Fruit fly (Drosophila melanogaster) whole organism, embryonic: ENCODE measurements around the gene PIG-Q.

Experiments used
- Atf6 ChIP-seq: fragments of 200-800 bp; sonication (Bioruptor generic); IDR thresholded peaks from 2 replicates; pipeline ENCODE4 v1.3.6; 2022; ENCODE audit warnings: missing biosample characterization, missing genetic modification characterization
- BEAF-32 ChIP-seq: fragments of 200-800 bp; sonication (Bioruptor generic); optimal IDR thresholded peaks from 3 replicates; lab custom pipeline; 2017; ENCODE audit warnings: missing biosample characterization, missing genetic modification characterization, mild to moderate bottlenecking, moderate library complexity, missing genetic modification reagents
- CG10654 ChIP-seq: fragments of 200-800 bp; sonication (Bioruptor generic); optimal IDR thresholded peaks from 2 replicates; lab custom pipeline; 2016; ENCODE audit warnings: missing biosample characterization, missing genetic modification characterization
- CG11504 ChIP-seq: fragments of 200-800 bp; sonication (Bioruptor generic); optimal IDR thresholded peaks from 3 replicates; lab custom pipeline; 2019; ENCODE audit warnings: missing biosample characterization, mild to moderate bottlenecking, missing genetic modification characterization, moderate library complexity
- CG11723 ChIP-seq: fragments of 200-800 bp; sonication (Bioruptor generic); optimal IDR thresholded peaks from 2 replicates; lab custom pipeline; 2017; ENCODE audit warnings: missing biosample characterization, mild to moderate bottlenecking, missing genetic modification characterization
- CG12155 ChIP-seq: fragments of 200-800 bp; sonication (Bioruptor generic); optimal IDR thresholded peaks from 3 replicates; lab custom pipeline; 2016; ENCODE audit warnings: missing biosample characterization, missing genetic modification characterization
- CG12299 ChIP-seq: fragments of 200-800 bp; sonication (Bioruptor generic); optimal IDR thresholded peaks from 2 replicates; lab custom pipeline; 2018; ENCODE audit warnings: missing biosample characterization, mild to moderate bottlenecking, missing genetic modification characterization
- CG13287 ChIP-seq: fragments of 200-800 bp; sonication (Bioruptor generic); IDR thresholded peaks from 2 replicates; pipeline ENCODE4 v1.3.6; 2022; ENCODE audit warnings: missing biosample characterization, missing genetic modification characterization; ENCODE audit not compliant: partially characterized antibody
- CG14050 ChIP-seq: fragments of 200-800 bp; sonication (Bioruptor generic); IDR thresholded peaks from 3 replicates; pipeline ENCODE4 v1.3.6; 2022; ENCODE audit warnings: missing biosample characterization, missing genetic modification characterization
- CG15011 ChIP-seq: fragments of 200-800 bp; sonication (Bioruptor generic); optimal IDR thresholded peaks from 3 replicates; lab custom pipeline; 2018; ENCODE audit warnings: missing biosample characterization, mild to moderate bottlenecking, missing genetic modification characterization
- CG16815 ChIP-seq: fragments of 200-800 bp; sonication (Bioruptor generic); optimal IDR thresholded peaks from 3 replicates; lab custom pipeline; 2017; ENCODE audit warnings: missing biosample characterization, mild to moderate bottlenecking, missing genetic modification characterization
- CG18764 ChIP-seq: fragments of 200-800 bp; sonication (Bioruptor generic); optimal IDR thresholded peaks from 3 replicates; lab custom pipeline; 2016; ENCODE audit warnings: missing biosample characterization, missing genetic modification characterization
- CG8281 ChIP-seq: fragments of 200-800 bp; sonication (Bioruptor generic); optimal IDR thresholded peaks from 2 replicates; lab custom pipeline; 2018; ENCODE audit warnings: missing biosample characterization, mild to moderate bottlenecking, missing genetic modification characterization, moderate library complexity
- CG8388 ChIP-seq: fragments of 200-800 bp; sonication (Bioruptor generic); optimal IDR thresholded peaks from 2 replicates; lab custom pipeline; 2019; ENCODE audit warnings: missing biosample characterization, mild to moderate bottlenecking, missing genetic modification characterization, moderate library complexity
- CG9797 ChIP-seq: fragments of 200-800 bp; sonication (Bioruptor generic); optimal IDR thresholded peaks from 3 replicates; lab custom pipeline; 2018; ENCODE audit warnings: missing biosample characterization, mild to moderate bottlenecking, missing genetic modification characterization
- CoRest ChIP-seq: fragments of 200-800 bp; sonication (Bioruptor generic); optimal IDR thresholded peaks from 3 replicates; lab custom pipeline; 2018; ENCODE audit warnings: missing biosample characterization, mild to moderate bottlenecking, missing genetic modification characterization, moderate library complexity
- Dfd ChIP-seq, 2 experiments: fragments of >200 bp; optimal IDR thresholded peaks; 2 replicates each; lab custom pipeline; 2017; ENCODE audit warnings: missing biosample characterization in 2 of 2, missing genetic modification characterization in 2 of 2
- Dip3 ChIP-seq: fragments of 200-800 bp; sonication (Bioruptor generic); optimal IDR thresholded peaks from 3 replicates; lab custom pipeline; 2016; ENCODE audit warnings: missing biosample characterization, missing genetic modification characterization
- Doc3 ChIP-seq: fragments of 200-800 bp; sonication (Bioruptor generic); IDR thresholded peaks from 3 replicates; pipeline ENCODE4 v1.3.6; 2022; ENCODE audit warnings: missing biosample characterization, missing genetic modification characterization; ENCODE audit not compliant: partially characterized antibody
- Fer1 ChIP-seq: fragments of 200-800 bp; sonication (Bioruptor generic); optimal IDR thresholded peaks from 2 replicates; lab custom pipeline; 2017; ENCODE audit warnings: missing biosample characterization, mild to moderate bottlenecking, missing genetic modification characterization
- H15 ChIP-seq: fragments of 200-800 bp; sonication (Bioruptor generic); IDR thresholded peaks from 3 replicates; pipeline ENCODE4 v1.3.6; 2022; ENCODE audit warnings: missing biosample characterization, missing genetic modification characterization
- HLH3B ChIP-seq: fragments of 200-800 bp; sonication (Bioruptor generic); IDR thresholded peaks from 2 replicates; pipeline ENCODE4 v1.3.6; 2022; ENCODE audit warnings: missing biosample characterization, missing genetic modification characterization
- Hr51 ChIP-seq, 2 experiments: fragments of 200-800 bp; sonication (Bioruptor generic); optimal IDR thresholded peaks; 2 replicates in 1 of 2; 3 replicates in 1 of 2; lab custom pipeline; 2016 to 2018; ENCODE audit warnings: missing biosample characterization in 2 of 2, missing genetic modification characterization in 2 of 2, mild to moderate bottlenecking in 1 of 2, moderate library complexity in 1 of 2
- MBD-R2 ChIP-seq: fragments of 200-800 bp; sonication (Bioruptor generic); IDR thresholded peaks from 2 replicates; pipeline ENCODE4 v1.3.6; 2022; ENCODE audit warnings: missing biosample characterization, missing genetic modification characterization
- Scr ChIP-seq: fragments of 200-800 bp; sonication (Bioruptor generic); IDR thresholded peaks from 2 replicates; pipeline ENCODE4 v1.3.6; 2022; ENCODE audit warnings: missing biosample characterization, missing genetic modification characterization; ENCODE audit not compliant: partially characterized antibody
- Sry-β ChIP-seq: fragments of 200-800 bp; sonication (Bioruptor generic); optimal IDR thresholded peaks from 2 replicates; lab custom pipeline; 2018; ENCODE audit warnings: missing biosample characterization, mild to moderate bottlenecking, missing genetic modification characterization, moderate library complexity
- Stat92E ChIP-seq, 3 experiments: fragments of >200 bp in 2 of 3; fragments of 200-800 bp in 1 of 3; sonication (Bioruptor generic) in 1 of 3; optimal IDR thresholded peaks; 2 replicates each; lab custom pipeline; 2017 to 2019; ENCODE audit warnings: missing biosample characterization in 3 of 3, missing genetic modification characterization in 3 of 3, mild to moderate bottlenecking in 1 of 3, moderate library complexity in 1 of 3
- aop ChIP-seq: fragments of 200-800 bp; sonication (Bioruptor generic); IDR thresholded peaks from 2 replicates; pipeline ENCODE4 v1.3.6; 2022; ENCODE audit warnings: missing biosample characterization, missing genetic modification characterization
- ap ChIP-seq: fragments of 200-800 bp; sonication (Bioruptor generic); IDR thresholded peaks from 2 replicates; pipeline ENCODE4 v1.3.6; 2022; ENCODE audit warnings: missing biosample characterization, missing genetic modification characterization
- bigmax ChIP-seq: fragments of 200-800 bp; sonication (Bioruptor generic); optimal IDR thresholded peaks from 2 replicates; lab custom pipeline; 2018; ENCODE audit warnings: missing biosample characterization, mild to moderate bottlenecking, missing genetic modification characterization
- br ChIP-seq: fragments of >200 bp; optimal IDR thresholded peaks from 2 replicates; lab custom pipeline; 2017
- cato ChIP-seq: fragments of 200-800 bp; sonication (Bioruptor generic); optimal IDR thresholded peaks from 2 replicates; lab custom pipeline; 2016; ENCODE audit warnings: missing biosample characterization, missing genetic modification characterization, borderline replicate concordance
- da ChIP-seq: fragments of 200-800 bp; sonication (Bioruptor generic); optimal IDR thresholded peaks from 2 replicates; lab custom pipeline; 2016; ENCODE audit warnings: missing biosample characterization, missing genetic modification characterization
- danr ChIP-seq: fragments of 200-800 bp; sonication (Bioruptor generic); IDR thresholded peaks from 2 replicates; pipeline ENCODE4 v1.3.6; 2022; ENCODE audit warnings: missing biosample characterization, missing genetic modification characterization
- dimm ChIP-seq: fragments of 200-800 bp; sonication (Bioruptor generic); IDR thresholded peaks from 2 replicates; pipeline ENCODE4 v1.3.6; 2022; ENCODE audit warnings: missing biosample characterization, missing genetic modification characterization
- dpn ChIP-seq, 2 experiments: fragments of 200-800 bp; sonication (Bioruptor generic); optimal IDR thresholded peaks; 3 replicates each; lab custom pipeline; 2016; ENCODE audit warnings: missing biosample characterization in 2 of 2, missing genetic modification characterization in 2 of 2
- fd3F ChIP-seq: fragments of 200-800 bp; sonication (Bioruptor generic); optimal IDR thresholded peaks from 2 replicates; lab custom pipeline; 2018; ENCODE audit warnings: missing biosample characterization, mild to moderate bottlenecking, missing genetic modification characterization, moderate library complexity
- fd96Cb ChIP-seq: fragments of 200-800 bp; sonication (Bioruptor generic); optimal IDR thresholded peaks from 2 replicates; lab custom pipeline; 2018; ENCODE audit warnings: missing biosample characterization, mild to moderate bottlenecking, missing genetic modification characterization, moderate library complexity
- fru ChIP-seq: fragments of >200 bp; optimal IDR thresholded peaks from 2 replicates; lab custom pipeline; 2017
- gem ChIP-seq: fragments of 200-800 bp; sonication (Bioruptor generic); optimal IDR thresholded peaks from 2 replicates; lab custom pipeline; 2019; ENCODE audit warnings: missing biosample characterization, mild to moderate bottlenecking, missing genetic modification characterization, moderate library complexity
- ham ChIP-seq: fragments of 200-800 bp; sonication (Bioruptor generic); IDR thresholded peaks from 2 replicates; pipeline ENCODE4 v1.3.6; 2022; ENCODE audit warnings: missing biosample characterization, missing genetic modification characterization
- hbn ChIP-seq: fragments of 200-800 bp; sonication (Bioruptor generic); IDR thresholded peaks from 2 replicates; pipeline ENCODE4 v1.3.6; 2022; ENCODE audit warnings: missing biosample characterization, missing genetic modification characterization; ENCODE audit not compliant: partially characterized antibody
- insv ChIP-seq, 2 experiments: fragments of 200-800 bp; sonication (Bioruptor generic); optimal IDR thresholded peaks; 3 replicates each; lab custom pipeline; 2016 to 2018; ENCODE audit warnings: missing biosample characterization in 2 of 2, missing genetic modification characterization in 2 of 2
- inv ChIP-seq: fragments of 200-800 bp; sonication (Bioruptor generic); IDR thresholded peaks from 2 replicates; pipeline ENCODE4 v1.3.6; 2022; ENCODE audit warnings: missing biosample characterization, missing genetic modification characterization; ENCODE audit not compliant: partially characterized antibody
- lilli ChIP-seq: fragments of 200-800 bp; sonication (Bioruptor generic); optimal IDR thresholded peaks from 3 replicates; lab custom pipeline; 2016; ENCODE audit warnings: missing biosample characterization, missing genetic modification characterization
- otp ChIP-seq: fragments of 200-800 bp; sonication (Bioruptor generic); IDR thresholded peaks from 3 replicates; pipeline ENCODE4, ENCODE4 v1.3.6; 2022; ENCODE audit warnings: missing biosample characterization, missing genetic modification characterization
- slbo ChIP-seq: fragments of 200-800 bp; sonication (Bioruptor generic); IDR thresholded peaks from 2 replicates; pipeline ENCODE4 v1.3.6; 2022; ENCODE audit warnings: missing biosample characterization, missing genetic modification characterization
- usp ChIP-seq: fragments of >200 bp; optimal IDR thresholded peaks from 2 replicates; lab custom pipeline; 2017; ENCODE audit warnings: missing biosample characterization, missing genetic modification characterization
- vnd ChIP-seq: fragments of 200-800 bp; sonication (Bioruptor generic); IDR thresholded peaks from 3 replicates; pipeline ENCODE4 v1.3.6; 2022; ENCODE audit warnings: missing biosample characterization, missing genetic modification characterization; ENCODE audit not compliant: partially characterized antibody
- zfh1 ChIP-seq: fragments of 200-800 bp; sonication (Bioruptor generic); IDR thresholded peaks from 3 replicates; pipeline ENCODE4 v1.3.6; 2022; ENCODE audit warnings: missing biosample characterization, missing genetic modification characterization

PIG-Q gene

DNA sequence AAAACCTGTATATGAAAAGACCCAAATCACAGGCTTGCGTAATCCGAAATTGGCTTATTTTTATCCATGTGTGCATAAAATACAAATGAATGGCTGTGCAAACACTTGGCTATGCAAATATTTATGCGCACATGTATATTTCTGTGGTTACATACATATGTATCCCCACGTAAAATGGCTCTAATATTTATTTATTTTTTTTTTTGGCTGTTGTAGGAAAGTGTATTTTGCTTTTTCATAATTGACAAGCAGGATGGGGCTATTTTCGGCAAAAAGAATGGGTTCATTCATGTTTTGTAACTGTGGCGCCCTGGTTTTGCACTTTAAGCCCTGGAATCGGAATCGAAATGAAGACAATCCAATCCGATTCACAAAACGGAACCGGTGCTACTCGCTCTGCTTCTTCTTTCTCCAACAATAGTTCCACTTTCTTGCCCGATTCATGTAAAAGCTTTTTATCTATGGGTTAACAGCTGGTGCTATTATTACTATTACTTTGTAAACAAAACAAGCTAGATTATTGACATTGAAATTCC is 23.8 kb upstream of the PIG-Q start (continued):
- TF ChIP-seq Dfd (GFP tag; optimal IDR thresholded peaks at IDR 0.05; lab: Kevin White, UChicago) (no peak), CG9797 (GFP tag; lab: Kevin White, UChicago) (no peak), Hr51 (GFP tag; optimal IDR thresholded peaks at IDR 0.05; lab: Kevin White, UChicago) (peak; percentile 68), CG13287 (GFP tag; lab: Robert Waterston, UW) (peak; percentile 19; the same call in 1 of the 2 replicates), fd3F (GFP tag; lab: Kevin White, UChicago) (peak; percentile 63), gem (tag; lab: Kevin White, UChicago) (peak; percentile 71), otp (peak; percentile 78; the same call in 2 of the 3 replicates), inv (GFP tag; lab: Robert Waterston, UW) (no peak), CG18764 (GFP tag; lab: Kevin White, UChicago) (peak; percentile 60), Dip3 (GFP tag; lab: Kevin White, UChicago) (peak; percentile 62), Stat92E (GFP tag; optimal IDR thresholded peaks at IDR 0.05; lab: Kevin White, UChicago) (no peak), Scr (GFP tag; lab: Robert Waterston, UW) (0 out of 2 replicates have a peak, but pooled peaks have one; percentile 18), H15 (GFP tag; lab: Robert Waterston, UW) (peak; percentile 72), br (lab: Kevin White, UChicago) (no peak), fd96Cb (tag; lab: Kevin White, UChicago) (peak; percentile 58), Sry-β (no peak), slbo (GFP tag; lab: Robert Waterston, UW) (peak; percentile 86), hbn (GFP tag; lab: Robert Waterston, UW) (no peak), CG12299 (tag; lab: Kevin White, UChicago) (peak; percentile 13), cato (GFP tag; lab: Kevin White, UChicago) (no peak), CG10654 (GFP tag; lab: Kevin White, UChicago) (peak; percentile 56), aop (GFP tag; lab: Robert Waterston, UW) (0 out of 2 replicates have a peak, but pooled peaks have one; percentile 21), CG14050 (GFP tag; lab: Robert Waterston, UW) (peak; percentile 55; the same call in 2 of the 3 replicates), HLH3B (GFP tag; lab: Robert Waterston, UW) (peak; percentile 76), dimm (GFP tag; lab: Robert Waterston, UW) (no peak), danr (0 out of 2 replicates have a peak, but pooled peaks have one; percentile 42), vnd (no peak), CG16815 (GFP tag; lab: Kevin White, UChicago) (peak; percentile 36), BEAF-32 (GFP tag; lab: Kevin White, UChicago) (peak; percentile 6), fru (lab: Kevin White, UChicago) (no peak), CG8388 (peak; percentile 57), Atf6 (GFP tag; lab: Robert Waterston, UW) (peak; percentile 84), Fer1 (GFP tag; lab: Kevin White, UChicago) (peak; percentile 80), MBD-R2 (GFP tag; lab: Robert Waterston, UW) (peak; percentile 71), da (GFP tag; lab: Kevin White, UChicago) (no peak), CG12155 (GFP tag; lab: Kevin White, UChicago) (peak; percentile 98), bigmax (GFP tag; lab: Kevin White, UChicago) (no peak), ap (peak; percentile 63), CG11504 (no peak), usp (GFP tag; lab: Kevin White, UChicago) (no peak), dpn (GFP tag; optimal IDR thresholded peaks at IDR 0.05; lab: Kevin White, UChicago) (peak; percentile 73 to 80), CG11723 (GFP tag; lab: Kevin White, UChicago) (peak; percentile 62), CoRest (tag; lab: Kevin White, UChicago) (peak; percentile 73), zfh1 (GFP tag; lab: Robert Waterston, UW) (peak; percentile 78), lilli (peak; percentile 87), insv (GFP tag; optimal IDR thresholded peaks at IDR 0.05; lab: Kevin White, UChicago) (peak in 1 of 2 experiments; percentile 75), ham (GFP tag; lab: Robert Waterston, UW) (no peak), CG15011 (peak; percentile 37), CG8281 (tag; lab: Kevin White, UChicago) (peak; percentile 23), Doc3 (GFP tag; lab: Robert Waterston, UW) (no peak)
